Fruit fly (Drosophila melanogaster) S2 (cell line): ENCODE data around the gene scpr-A.

ENCODE experiments used
- CG8478 ChIP-seq: fragments of >200 bp; optimal IDR thresholded peaks from 2 replicates; lab custom pipeline; 2018
- CTCF ChIP-seq, 2 experiments: fragments of >200 bp; optimal IDR thresholded peaks; 2 replicates each; lab custom pipeline; 2018

- TF ChIP-seq CG8478 (lab: Kevin White, UChicago): no peak
- no peak for TF ChIP-seq CTCF (optimal IDR thresholded peaks at IDR 0.05; lab: Kevin White, UChicago)
Observed at dm6 chr3R:11263579-11263978, 22.6 kb downstream of the scpr-A start.
